1 worm cellular context compared by ENCODE assay signal in genomic region chrII:11149866-11150685, ce11.
TF ChIP-seq lines count a peak whose summit lies in the region.

No protein-coding gene starts in this region.

TF ChIP-seq in whole organism, young adult, 124 proteins besides CTCF, POLR2A, EP300 and RAD21 (continued from another document):
- no peak for TF ChIP-seq unc-62 (GFP tag; optimal IDR thresholded peaks at IDR 0.05; lab: Kevin White, UChicago)
- no peak for TF ChIP-seq F39B2.1 (GFP tag; IDR thresholded peaks at IDR 0.05; lab: Robert Waterston, UW)
- TF ChIP-seq zfh-2 (GFP tag; conservative IDR thresholded peaks at IDR 0.05; lab: Robert Waterston, UW) = no peak
- no peak for TF ChIP-seq Y67H2A.10 (GFP tag; conservative IDR thresholded peaks at IDR 0.05; lab: Robert Waterston, UW)
- no peak; the same call in 1 of the 2 replicates for TF ChIP-seq dox-1 (GFP tag; IDR thresholded peaks at IDR 0.05; lab: Robert Waterston, UW)
- no peak for TF ChIP-seq lsl-1 (GFP tag; optimal IDR thresholded peaks at IDR 0.05; lab: Kevin White, UChicago)
- peak; percentile 80 for TF ChIP-seq atf-7 (tag; optimal IDR thresholded peaks at IDR 0.05; lab: Kevin White, UChicago)
- no peak for TF ChIP-seq ccch-3 (GFP tag; optimal IDR thresholded peaks at IDR 0.05; lab: Kevin White, UChicago)
- peak; percentile 48 for TF ChIP-seq gei-17 (GFP tag; optimal IDR thresholded peaks at IDR 0.05; lab: Kevin White, UChicago)
- no peak for TF ChIP-seq somi-1 (GFP tag; optimal IDR thresholded peaks at IDR 0.05; lab: Kevin White, UChicago)
- TF ChIP-seq lin-26 (GFP tag; IDR thresholded peaks at IDR 0.05; lab: Robert Waterston, UW) = 0 out of 2 replicates have a peak, but pooled peaks have one; percentile 32
- TF ChIP-seq attf-3 (GFP tag; conservative IDR thresholded peaks at IDR 0.05; lab: Robert Waterston, UW) = no peak
- no peak for TF ChIP-seq F37B4.10 (GFP tag; IDR thresholded peaks at IDR 0.05; lab: Robert Waterston, UW)
- TF ChIP-seq Y79H2A.3 (GFP tag; conservative IDR thresholded peaks at IDR 0.05; lab: Robert Waterston, UW) = no peak
- TF ChIP-seq mes-4 (tag; optimal IDR thresholded peaks at IDR 0.05; lab: Kevin White, UChicago) = no peak
- TF ChIP-seq let-607 (tag; optimal IDR thresholded peaks at IDR 0.05; lab: Kevin White, UChicago) = peak; percentile 32 to 64
- no peak for TF ChIP-seq xnd-1 (tag; optimal IDR thresholded peaks at IDR 0.05; lab: Kevin White, UChicago)
- peak; percentile 40; the same call in 1 of the 2 replicates for TF ChIP-seq egl-44 (GFP tag; IDR thresholded peaks at IDR 0.05; lab: Robert Waterston, UW)
- no peak for TF ChIP-seq nfya-2 (GFP tag; IDR thresholded peaks at IDR 0.05; lab: Robert Waterston, UW)
- TF ChIP-seq hsf-1 (GFP tag; IDR thresholded peaks at IDR 0.05; lab: Robert Waterston, UW) = 0 out of 2 replicates have a peak, but pooled peaks have one; percentile 17
- no peak for TF ChIP-seq lir-1 (GFP tag; conservative IDR thresholded peaks at IDR 0.05; lab: Robert Waterston, UW)
- TF ChIP-seq ceh-27 (GFP tag; optimal IDR thresholded peaks at IDR 0.05; lab: Kevin White, UChicago) = no peak
- no peak for TF ChIP-seq sdz-38 (tag; optimal IDR thresholded peaks at IDR 0.05; lab: Kevin White, UChicago)
- TF ChIP-seq hmg-20 (GFP tag; IDR thresholded peaks at IDR 0.05; lab: Robert Waterston, UW) = no peak
- peak; percentile 17 for TF ChIP-seq F22D6.2 (tag; optimal IDR thresholded peaks at IDR 0.05; lab: Kevin White, UChicago)
- peak; percentile 76 for TF ChIP-seq chd-7 (tag; optimal IDR thresholded peaks at IDR 0.05; lab: Kevin White, UChicago)
- peak; percentile 90 for TF ChIP-seq tlf-1 (GFP tag; optimal IDR thresholded peaks at IDR 0.05; lab: Kevin White, UChicago)
- peak; percentile 46; the same call in 1 of the 2 replicates for TF ChIP-seq cebp-1 (GFP tag; IDR thresholded peaks at IDR 0.05; lab: Robert Waterston, UW)
- peak; percentile 76 for TF ChIP-seq cebp-1 (tag; optimal IDR thresholded peaks at IDR 0.05; lab: Kevin White, UChicago)
- TF ChIP-seq snpc-3.4 (tag; optimal IDR thresholded peaks at IDR 0.05; lab: Kevin White, UChicago) = no peak
- TF ChIP-seq tbp1 (GFP tag; optimal IDR thresholded peaks at IDR 0.05; lab: Kevin White, UChicago) = no peak
